Fruit fly (Drosophila melanogaster): ENCODE results near the gene MED6.
A peak's percentile ranks its signal among the peaks of the same experiment; 100 is the strongest.

Gene MED6

DNA sequence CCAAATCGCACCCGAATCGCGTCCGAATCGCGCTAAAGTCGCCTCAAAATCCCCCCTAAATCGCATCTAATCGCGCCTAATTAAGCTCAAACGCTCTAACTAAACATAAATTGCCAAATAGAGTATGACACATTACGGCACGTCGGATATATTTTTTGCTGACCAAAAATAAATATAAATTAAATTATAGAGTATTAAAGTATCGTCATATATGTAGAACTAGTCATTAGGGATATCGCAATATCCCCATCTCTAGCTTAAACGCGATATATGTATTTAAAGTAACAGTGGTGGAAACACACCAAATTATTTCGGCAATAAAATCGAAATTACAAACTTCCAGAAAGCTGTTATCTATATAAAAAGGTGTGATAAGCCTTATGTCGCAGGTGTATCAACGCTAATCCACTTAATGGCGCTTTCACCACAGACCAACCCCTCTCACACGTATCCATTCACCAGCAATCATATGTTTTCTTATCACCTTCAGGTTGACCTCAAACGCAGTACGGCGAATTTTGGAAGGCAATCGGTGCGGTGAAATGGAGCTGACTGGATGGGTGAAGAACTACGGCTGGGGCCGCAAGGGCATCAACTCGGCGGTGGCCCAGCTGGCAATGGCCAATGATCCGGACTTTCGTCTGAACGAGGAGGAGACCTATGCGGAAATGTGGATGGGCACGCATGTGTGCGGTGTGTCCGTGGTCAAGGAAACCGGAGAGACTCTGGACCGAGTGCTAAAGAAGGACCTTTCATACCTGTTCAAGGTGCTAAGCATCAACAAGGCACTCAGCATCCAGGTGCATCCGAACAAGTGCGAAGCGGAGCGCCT lies 9.2 kb downstream of the MED6 start, which contains the start of gene Mpi (continued):
- no peak for TF ChIP-seq onecut (GFP tag; IDR thresholded peaks at IDR 0.05)
- TF ChIP-seq bbx (GFP tag; IDR thresholded peaks at IDR 0.05; ENCODE audit: partially characterized antibody), result peak; percentile 56; the same call in 1 of the 2 replicates
- TF ChIP-seq CkIIα-i1 (GFP tag; IDR thresholded peaks at IDR 0.05), result no peak
- no peak for TF ChIP-seq Fer3 (tag; optimal IDR thresholded peaks at IDR 0.05)
- no peak for TF ChIP-seq lab (GFP tag; optimal IDR thresholded peaks at IDR 0.05)
- no peak for TF ChIP-seq Adf1 (GFP tag; IDR thresholded peaks at IDR 0.05)
- TF ChIP-seq jing (GFP tag; optimal IDR thresholded peaks at IDR 0.05), result no peak
- peak; percentile 8 for TF ChIP-seq nerfin-1 (tag; optimal IDR thresholded peaks at IDR 0.05)
- TF ChIP-seq CG7556 (GFP tag; optimal IDR thresholded peaks at IDR 0.05), result no peak
- TF ChIP-seq pnt (GFP tag; optimal IDR thresholded peaks at IDR 0.05), result no peak
- peak; percentile 97 for TF ChIP-seq ERR (GFP tag; optimal IDR thresholded peaks at IDR 0.05)
- TF ChIP-seq knrl (GFP tag; IDR thresholded peaks at IDR 0.05; ENCODE audit: partially characterized antibody), result peak; percentile 49; the same call in 2 of the 3 replicates
- no peak for TF ChIP-seq CG32767 (GFP tag; IDR thresholded peaks at IDR 0.05)
- no peak for TF ChIP-seq toy (GFP tag; IDR thresholded peaks at IDR 0.05)
- TF ChIP-seq CG3995 (GFP tag; optimal IDR thresholded peaks at IDR 0.05), result peak; percentile 82
- peak; percentile 83 for TF ChIP-seq MESR4 (GFP tag; optimal IDR thresholded peaks at IDR 0.05)
- no peak; the same call in 1 of the 2 replicates for TF ChIP-seq seq (GFP tag; IDR thresholded peaks at IDR 0.05)
- TF ChIP-seq Hmr (GFP tag; optimal IDR thresholded peaks at IDR 0.05), result no peak
- no peak for TF ChIP-seq CG10462 (GFP tag; optimal IDR thresholded peaks at IDR 0.05)
- TF ChIP-seq H15 (GFP tag; IDR thresholded peaks at IDR 0.05), result no peak
- no peak for TF ChIP-seq Spps (tag; optimal IDR thresholded peaks at IDR 0.05)
- peak; percentile 18 for TF ChIP-seq CG1233 (GFP tag; optimal IDR thresholded peaks at IDR 0.05)
- TF ChIP-seq CG17568 (GFP tag; optimal IDR thresholded peaks at IDR 0.05), result no peak
- peak; percentile 13 for TF ChIP-seq Hsf (GFP tag; optimal IDR thresholded peaks at IDR 0.05)
- TF ChIP-seq Hmx (GFP tag; optimal IDR thresholded peaks at IDR 0.05), result no peak
- no peak for TF ChIP-seq CG13123 (GFP tag; optimal IDR thresholded peaks at IDR 0.05)
- TF ChIP-seq CG15601 (tag; optimal IDR thresholded peaks at IDR 0.05), result no peak
- TF ChIP-seq gsb (GFP tag; IDR thresholded peaks at IDR 0.05), result no peak
- no peak for TF ChIP-seq CG31388 (GFP tag; optimal IDR thresholded peaks at IDR 0.05)
- no peak for TF ChIP-seq pho (GFP tag; optimal IDR thresholded peaks at IDR 0.05)
- TF ChIP-seq jumu (GFP tag; optimal IDR thresholded peaks at IDR 0.05), result no peak
- TF ChIP-seq gcm (GFP tag; optimal IDR thresholded peaks at IDR 0.05), result no peak
- peak; percentile 33 for TF ChIP-seq CG17359 (tag; optimal IDR thresholded peaks at IDR 0.05)
- TF ChIP-seq CG2889 (GFP tag; IDR thresholded peaks at IDR 0.05), result no peak
- TF ChIP-seq tx (GFP tag; optimal IDR thresholded peaks at IDR 0.05), result no peak
- TF ChIP-seq CG9876 (GFP tag; optimal IDR thresholded peaks at IDR 0.05), result no peak
- no peak for TF ChIP-seq fd102C (GFP tag; optimal IDR thresholded peaks at IDR 0.05)
- TF ChIP-seq CG11456 (GFP tag; IDR thresholded peaks at IDR 0.05), result no peak
- no peak; the same call in 1 of the 3 replicates for TF ChIP-seq CG17361 (GFP tag; IDR thresholded peaks at IDR 0.05)
- TF ChIP-seq luna (GFP tag; optimal IDR thresholded peaks at IDR 0.05), result no peak
- TF ChIP-seq Hand (GFP tag; optimal IDR thresholded peaks at IDR 0.05), result peak; percentile 21
- TF ChIP-seq CG30431 (GFP tag; optimal IDR thresholded peaks at IDR 0.05), result no peak
- peak; percentile 21 for TF ChIP-seq Chrac-16 (GFP tag; optimal IDR thresholded peaks at IDR 0.05)
- TF ChIP-seq CG7928 (GFP tag; optimal IDR thresholded peaks at IDR 0.05), result no peak
- 0 out of 4 replicates have a peak, but pooled peaks have one; percentile 32 for TF ChIP-seq chinmo (GFP tag; IDR thresholded peaks at IDR 0.05; ENCODE audit: partially characterized antibody)
- TF ChIP-seq pita (GFP tag; optimal IDR thresholded peaks at IDR 0.05), result no peak
- TF ChIP-seq GATAe (GFP tag; conservative IDR thresholded peaks at IDR 0.05), result no peak
- TF ChIP-seq Sox102F (GFP tag; optimal IDR thresholded peaks at IDR 0.05), result no peak
- TF ChIP-seq CG6689 (GFP tag; IDR thresholded peaks at IDR 0.05), result no peak
- TF ChIP-seq sob (GFP tag; IDR thresholded peaks at IDR 0.05), result no peak
